Worm (Caenorhabditis elegans) whole organism, L4 larva: ENCODE measurements around the gene bbln-1.

Source experiments
- aly-2 ChIP-seq: sonication (generic microtip); optimal IDR thresholded peaks from 2 replicates; lab custom pipeline; 2018; ENCODE audit warnings: missing biosample characterization, missing genetic modification characterization
- attf-4 ChIP-seq: sonication (generic microtip); optimal IDR thresholded peaks from 3 replicates; lab custom pipeline; 2017; ENCODE audit warnings: missing biosample characterization, missing genetic modification characterization
- lin-1 ChIP-seq: fragments of 200-800 bp; sonication (Bioruptor generic); IDR thresholded peaks from 2 replicates; pipeline ENCODE4 v1.3.6; 2022; ENCODE audit warnings: missing genetic modification reagents, missing genetic modification characterization, missing compliant biosample characterization
- unc-39 ChIP-seq: sonication (generic microtip); optimal IDR thresholded peaks from 2 replicates; lab custom pipeline; 2017; ENCODE audit warnings: missing biosample characterization, missing genetic modification characterization
- zip-2 ChIP-seq: fragments of 150-350 bp; optimal IDR thresholded peaks from 2 replicates; lab custom pipeline; 2014; ENCODE audit warnings: missing biosample characterization, missing genetic modification characterization

DNA sequence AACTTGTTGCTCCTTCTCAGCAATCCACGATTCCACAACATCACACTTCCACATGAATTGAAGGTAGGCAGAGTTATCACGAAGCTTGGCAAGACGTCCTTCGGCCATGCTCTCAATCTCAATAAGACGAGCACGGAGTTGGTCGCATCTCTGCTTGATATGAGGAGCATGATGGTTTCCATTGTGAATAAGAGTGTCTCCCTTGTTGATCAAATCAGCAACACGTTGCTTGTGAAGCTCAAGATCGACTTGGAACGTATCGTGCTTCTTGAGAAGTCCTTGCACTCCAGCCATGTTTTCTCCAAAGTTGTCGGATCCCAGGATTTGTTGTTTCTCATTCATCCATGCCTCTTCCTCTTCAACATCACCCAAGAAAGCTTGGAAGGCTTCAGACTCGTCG is 32.7 kb downstream of the bbln-1 start:
- TF ChIP-seq lin-1 (GFP tag; lab: Robert Waterston, UW) (no peak), aly-2 (tag; lab: Kevin White, UChicago) (no peak), zip-2 (tag; lab: Kevin White, UChicago) (no peak), attf-4 (tag; lab: Kevin White, UChicago) (no peak), unc-39 (no peak)
